Fruit fly (Drosophila melanogaster) whole organism, embryonic: ENCODE measurements around the gene Iru.

Source experiments
- ATbp ChIP-seq: fragments of 200-800 bp; sonication (Bioruptor generic); optimal IDR thresholded peaks from 2 replicates; lab custom pipeline; 2017; ENCODE audit warnings: missing biosample characterization, mild to moderate bottlenecking, missing genetic modification characterization, missing genetic modification reagents
- Abd-B ChIP-seq: fragments of 200-800 bp; sonication (Bioruptor generic); optimal IDR thresholded peaks from 2 replicates; lab custom pipeline; 2018; ENCODE audit warnings: missing biosample characterization, mild to moderate bottlenecking, missing genetic modification characterization, moderate library complexity
- BEAF-32 ChIP-seq: fragments of 200-800 bp; sonication (Bioruptor generic); optimal IDR thresholded peaks from 3 replicates; lab custom pipeline; 2017; ENCODE audit warnings: missing biosample characterization, missing genetic modification characterization, mild to moderate bottlenecking, moderate library complexity, missing genetic modification reagents
- C15 ChIP-seq: fragments of 200-800 bp; sonication (Bioruptor generic); IDR thresholded peaks from 3 replicates; pipeline ENCODE4 v1.3.6; 2022; ENCODE audit warnings: missing biosample characterization, missing genetic modification characterization
- CG10267 ChIP-seq: fragments of 200-800 bp; sonication (Bioruptor generic); optimal IDR thresholded peaks from 2 replicates; lab custom pipeline; 2018; ENCODE audit warnings: missing biosample characterization, mild to moderate bottlenecking, missing genetic modification characterization, moderate library complexity
- CG10431 ChIP-seq: fragments of 200-800 bp; sonication (Bioruptor generic); optimal IDR thresholded peaks from 3 replicates; lab custom pipeline; 2018; ENCODE audit warnings: missing biosample characterization, mild to moderate bottlenecking, missing genetic modification characterization
- CG10462 ChIP-seq: fragments of 200-800 bp; sonication (Bioruptor generic); optimal IDR thresholded peaks from 2 replicates; lab custom pipeline; 2016; ENCODE audit warnings: missing biosample characterization, missing genetic modification characterization
- CG11695 ChIP-seq: fragments of 200-800 bp; sonication (Bioruptor generic); IDR thresholded peaks from 3 replicates; pipeline ENCODE4 v1.3.6; 2022; ENCODE audit warnings: missing biosample characterization, missing genetic modification characterization
- CG12104 ChIP-seq: fragments of 200-800 bp; sonication (Bioruptor generic); optimal IDR thresholded peaks from 3 replicates; lab custom pipeline; 2016; ENCODE audit warnings: missing biosample characterization, missing genetic modification characterization
- CG12155 ChIP-seq: fragments of 200-800 bp; sonication (Bioruptor generic); optimal IDR thresholded peaks from 3 replicates; lab custom pipeline; 2016; ENCODE audit warnings: missing biosample characterization, missing genetic modification characterization
- CG13624 ChIP-seq: fragments of 200-800 bp; sonication (Bioruptor generic); optimal IDR thresholded peaks from 2 replicates; lab custom pipeline; 2016; ENCODE audit warnings: missing biosample characterization, missing genetic modification characterization
- CG13775 ChIP-seq: fragments of 200-800 bp; sonication (Bioruptor generic); optimal IDR thresholded peaks from 3 replicates; lab custom pipeline; 2017; ENCODE audit warnings: missing biosample characterization, mild to moderate bottlenecking, missing genetic modification characterization
- CG14667 ChIP-seq: fragments of 200-800 bp; sonication (Bioruptor generic); IDR thresholded peaks from 2 replicates; pipeline ENCODE4 v1.3.6; 2022; ENCODE audit warnings: missing biosample characterization, missing genetic modification characterization
- CG14860 ChIP-seq: fragments of 200-800 bp; sonication (Bioruptor generic); IDR thresholded peaks from 3 replicates; pipeline ENCODE4 v1.3.6; 2022; ENCODE audit warnings: missing biosample characterization, missing genetic modification characterization; ENCODE audit not compliant: partially characterized antibody
- CG15011 ChIP-seq: fragments of 200-800 bp; sonication (Bioruptor generic); optimal IDR thresholded peaks from 3 replicates; lab custom pipeline; 2018; ENCODE audit warnings: missing biosample characterization, mild to moderate bottlenecking, missing genetic modification characterization
- CG18262 ChIP-seq: fragments of 200-800 bp; optimal IDR thresholded peaks from 3 replicates; lab custom pipeline; 2019; ENCODE audit warnings: missing biosample characterization, mild to moderate bottlenecking, missing genetic modification characterization, moderate library complexity
- CG18619 ChIP-seq: fragments of 200-800 bp; sonication (Bioruptor generic); optimal IDR thresholded peaks from 3 replicates; lab custom pipeline; 2017; ENCODE audit warnings: missing biosample characterization, mild to moderate bottlenecking, missing genetic modification characterization
- CG18764 ChIP-seq: fragments of 200-800 bp; sonication (Bioruptor generic); optimal IDR thresholded peaks from 3 replicates; lab custom pipeline; 2016; ENCODE audit warnings: missing biosample characterization, missing genetic modification characterization
- CG2889 ChIP-seq: fragments of 200-800 bp; sonication (Bioruptor generic); IDR thresholded peaks from 3 replicates; pipeline ENCODE4 v1.3.6; 2022; ENCODE audit warnings: missing biosample characterization, missing genetic modification characterization
- CG31365 ChIP-seq: fragments of 200-800 bp; sonication (Bioruptor generic); optimal IDR thresholded peaks from 2 replicates; lab custom pipeline; 2018; ENCODE audit warnings: missing biosample characterization, mild to moderate bottlenecking, missing genetic modification characterization
- CG4707 ChIP-seq: fragments of 200-800 bp; sonication (Bioruptor generic); optimal IDR thresholded peaks from 2 replicates; lab custom pipeline; 2018; ENCODE audit warnings: missing biosample characterization, mild to moderate bottlenecking, missing genetic modification characterization, moderate library complexity
- CG6254 ChIP-seq: fragments of 200-800 bp; sonication (Bioruptor generic); optimal IDR thresholded peaks from 3 replicates; lab custom pipeline; 2017; ENCODE audit warnings: mild to moderate bottlenecking, missing biosample characterization, missing genetic modification reagents, missing genetic modification characterization
- CG7556 ChIP-seq: fragments of 200-800 bp; sonication (Bioruptor generic); optimal IDR thresholded peaks from 2 replicates; lab custom pipeline; 2017; ENCODE audit warnings: missing biosample characterization, mild to moderate bottlenecking, missing genetic modification characterization
- CG8281 ChIP-seq: fragments of 200-800 bp; sonication (Bioruptor generic); optimal IDR thresholded peaks from 2 replicates; lab custom pipeline; 2018; ENCODE audit warnings: missing biosample characterization, mild to moderate bottlenecking, missing genetic modification characterization, moderate library complexity
- CTCF ChIP-seq: fragments of 200-800 bp; sonication (Bioruptor generic); optimal IDR thresholded peaks from 2 replicates; lab custom pipeline; 2017; ENCODE audit warnings: missing biosample characterization, mild to moderate bottlenecking, missing genetic modification characterization, moderate library complexity
- Fer1 ChIP-seq: fragments of 200-800 bp; sonication (Bioruptor generic); optimal IDR thresholded peaks from 2 replicates; lab custom pipeline; 2017; ENCODE audit warnings: missing biosample characterization, mild to moderate bottlenecking, missing genetic modification characterization
- Hr3 ChIP-seq: fragments of 200-800 bp; sonication (Bioruptor generic); optimal IDR thresholded peaks from 3 replicates; lab custom pipeline; 2016; ENCODE audit warnings: missing biosample characterization, missing genetic modification characterization
- Kr ChIP-seq: fragments of 200-800 bp; sonication (Bioruptor generic); optimal IDR thresholded peaks from 2 replicates; lab custom pipeline; 2017; ENCODE audit warnings: missing biosample characterization, mild to moderate bottlenecking, missing genetic modification characterization
- Med ChIP-seq: fragments of 200-800 bp; sonication (Bioruptor generic); peaks from one replicate; lab custom pipeline; 2016; ENCODE audit warnings: missing biosample characterization, missing genetic modification characterization, mild to moderate bottlenecking, inconsistent platforms, moderate library complexity
- NfI ChIP-seq: fragments of 200-800 bp; sonication (Bioruptor generic); optimal IDR thresholded peaks from 3 replicates; lab custom pipeline; 2018; ENCODE audit warnings: missing biosample characterization, mild to moderate bottlenecking, missing genetic modification characterization, moderate library complexity
- Trl ChIP-seq, 3 experiments: fragments of >200 bp in 2 of 3; fragments of 200-800 bp in 1 of 3; sonication (Bioruptor generic) in 1 of 3; optimal IDR thresholded peaks; 2 replicates in 1 of 3; 3 replicates in 2 of 3; lab custom pipeline; 2016 to 2017; ENCODE audit warnings: missing biosample characterization in 1 of 3, missing genetic modification characterization in 1 of 3
- ap ChIP-seq: fragments of 200-800 bp; sonication (Bioruptor generic); IDR thresholded peaks from 2 replicates; pipeline ENCODE4 v1.3.6; 2022; ENCODE audit warnings: missing biosample characterization, missing genetic modification characterization
- az2 ChIP-seq: fragments of 200-800 bp; sonication (Bioruptor generic); optimal IDR thresholded peaks from 3 replicates; lab custom pipeline; 2016; ENCODE audit warnings: missing biosample characterization, missing genetic modification characterization
- bsh ChIP-seq, 2 experiments: fragments of 200-800 bp; sonication (Bioruptor generic); optimal IDR thresholded peaks; 2 replicates each; lab custom pipeline; 2017 to 2018; ENCODE audit warnings: mild to moderate bottlenecking in 2 of 2, missing biosample characterization in 2 of 2, missing genetic modification characterization in 2 of 2, moderate library complexity in 1 of 2
- cg ChIP-seq: fragments of 200-800 bp; sonication (Bioruptor generic); optimal IDR thresholded peaks from 3 replicates; lab custom pipeline; 2019; ENCODE audit warnings: missing biosample characterization, mild to moderate bottlenecking, missing genetic modification characterization, moderate library complexity
- crc ChIP-seq: fragments of 200-800 bp; sonication (Bioruptor generic); optimal IDR thresholded peaks from 2 replicates; lab custom pipeline; 2016; ENCODE audit warnings: missing biosample characterization, missing genetic modification characterization
- dm ChIP-seq: fragments of 200-800 bp; sonication (Bioruptor generic); optimal IDR thresholded peaks from 3 replicates; lab custom pipeline; 2016; ENCODE audit warnings: missing biosample characterization, missing genetic modification characterization
- dpn ChIP-seq, 2 experiments: fragments of 200-800 bp; sonication (Bioruptor generic); optimal IDR thresholded peaks; 3 replicates each; lab custom pipeline; 2016; ENCODE audit warnings: missing biosample characterization in 2 of 2, missing genetic modification characterization in 2 of 2
- ftz-f1 ChIP-seq: fragments of 200-800 bp; sonication (Bioruptor generic); optimal IDR thresholded peaks from 2 replicates; lab custom pipeline; 2016; ENCODE audit warnings: missing biosample characterization, missing genetic modification characterization
- insv ChIP-seq, 2 experiments: fragments of 200-800 bp; sonication (Bioruptor generic); optimal IDR thresholded peaks; 3 replicates each; lab custom pipeline; 2016 to 2018; ENCODE audit warnings: missing biosample characterization in 2 of 2, missing genetic modification characterization in 2 of 2
- lab ChIP-seq: fragments of 200-800 bp; sonication (Bioruptor generic); optimal IDR thresholded peaks from 3 replicates; lab custom pipeline; 2017; ENCODE audit warnings: missing biosample characterization, missing genetic modification characterization, mild to moderate bottlenecking, moderate library complexity, missing genetic modification reagents
- lilli ChIP-seq: fragments of 200-800 bp; sonication (Bioruptor generic); optimal IDR thresholded peaks from 3 replicates; lab custom pipeline; 2016; ENCODE audit warnings: missing biosample characterization, missing genetic modification characterization
- nerfin-1 ChIP-seq: fragments of 200-800 bp; sonication (Bioruptor generic); optimal IDR thresholded peaks from 3 replicates; lab custom pipeline; 2019; ENCODE audit warnings: missing biosample characterization, mild to moderate bottlenecking, missing genetic modification characterization, moderate library complexity
- nmo ChIP-seq: fragments of 200-800 bp; sonication (Bioruptor generic); optimal IDR thresholded peaks from 2 replicates; lab custom pipeline; 2018; ENCODE audit warnings: missing biosample characterization, mild to moderate bottlenecking, missing genetic modification characterization, moderate library complexity
- org-1 ChIP-seq: fragments of 200-800 bp; sonication (Bioruptor generic); optimal IDR thresholded peaks from 2 replicates; lab custom pipeline; 2017; ENCODE audit warnings: missing biosample characterization, missing genetic modification characterization
- pb ChIP-seq: fragments of 200-800 bp; sonication (Bioruptor generic); optimal IDR thresholded peaks from 3 replicates; lab custom pipeline; 2016; ENCODE audit warnings: missing biosample characterization, missing genetic modification characterization
- salm ChIP-seq: fragments of 200-800 bp; sonication (Bioruptor generic); optimal IDR thresholded peaks from 2 replicates; lab custom pipeline; 2018; ENCODE audit warnings: missing biosample characterization, mild to moderate bottlenecking, missing genetic modification characterization
- sug ChIP-seq: fragments of 200-800 bp; optimal IDR thresholded peaks from 2 replicates; lab custom pipeline; 2019; ENCODE audit warnings: missing biosample characterization, mild to moderate bottlenecking, missing genetic modification characterization, moderate library complexity

Iru gene

dm6 chr3R:9047561-9048465 lies 41.6 kb downstream of the Iru start, which contains the start of gene Rel (continued):
- peak; percentile 28 for TF ChIP-seq CG8281 (tag; lab: Kevin White, UChicago)
- TF ChIP-seq CG7556 = peak; percentile 73
- peak; percentile 17 for TF ChIP-seq ATbp (GFP tag; lab: Kevin White, UChicago)
- TF ChIP-seq sug (tag; lab: Kevin White, UChicago) = peak; percentile 78
- peak; percentile 70 for TF ChIP-seq CG18619 (GFP tag; lab: Kevin White, UChicago)
- TF ChIP-seq NfI = peak; percentile 46
- TF ChIP-seq org-1 (GFP tag; lab: Kevin White, UChicago) = peak; percentile 22
- TF ChIP-seq CTCF (GFP tag; lab: Kevin White, UChicago) = peak; percentile 51
- peak; percentile 75 for TF ChIP-seq cg (GFP tag; lab: Kevin White, UChicago)
- TF ChIP-seq nerfin-1 (tag; lab: Kevin White, UChicago) = peak; percentile 55
- TF ChIP-seq Kr (GFP tag; lab: Kevin White, UChicago) = no peak
- TF ChIP-seq pb = peak; percentile 34
- TF ChIP-seq crc (GFP tag; lab: Kevin White, UChicago) = no peak
- peak; percentile 81 for TF ChIP-seq CG13624 (GFP tag; lab: Kevin White, UChicago)
- peak; percentile 41 for TF ChIP-seq Fer1
- TF ChIP-seq CG2889 = no peak
- peak; percentile 53 for TF ChIP-seq CG12155 (GFP tag; lab: Kevin White, UChicago)
- TF ChIP-seq CG6254 (GFP tag; lab: Kevin White, UChicago) = peak; percentile 47
- peak; percentile 72 for TF ChIP-seq BEAF-32 (GFP tag; lab: Kevin White, UChicago)
- TF ChIP-seq CG14860 (GFP tag; lab: Robert Waterston, UW) = no peak
- TF ChIP-seq CG10431 = peak; percentile 41
- peak; percentile 87 for TF ChIP-seq nmo (GFP tag; lab: Kevin White, UChicago)
- peak; percentile 68 for TF ChIP-seq lab
- TF ChIP-seq C15 = no peak
- TF ChIP-seq CG11695 (GFP tag; lab: Robert Waterston, UW) = no peak
- no peak for TF ChIP-seq CG15011 (GFP tag; lab: Kevin White, UChicago)
- peak in 1 of 2 experiments; percentile 62 for TF ChIP-seq bsh (GFP tag; optimal IDR thresholded peaks at IDR 0.05; lab: Kevin White, UChicago)
- peak; percentile 55 for TF ChIP-seq lilli (GFP tag; lab: Kevin White, UChicago)
- peak; percentile 8 for TF ChIP-seq dm (GFP tag; lab: Kevin White, UChicago)
- TF ChIP-seq Trl (optimal IDR thresholded peaks at IDR 0.05; lab: Kevin White, UChicago) = peak in 1 of 2 experiments; percentile 4
- TF ChIP-seq Trl (GFP tag; optimal IDR thresholded peaks at IDR 0.05; lab: Kevin White, UChicago) = no peak
- peak; percentile 54 for TF ChIP-seq salm (tag; lab: Kevin White, UChicago)
- peak; percentile 25 for TF ChIP-seq CG18764 (GFP tag; lab: Kevin White, UChicago)
- peak; percentile 5 for TF ChIP-seq CG10462 (GFP tag; lab: Kevin White, UChicago)
- no peak for TF ChIP-seq CG4707
- TF ChIP-seq dpn (GFP tag; optimal IDR thresholded peaks at IDR 0.05; lab: Kevin White, UChicago) = peak in 1 of 2 experiments; percentile 62
- peak; percentile 75 for TF ChIP-seq Hr3 (GFP tag; lab: Kevin White, UChicago)
- TF ChIP-seq az2 (GFP tag; lab: Kevin White, UChicago) = peak; percentile 63
- TF ChIP-seq insv (GFP tag; optimal IDR thresholded peaks at IDR 0.05; lab: Kevin White, UChicago) = peak in 1 of 2 experiments; percentile 35
- TF ChIP-seq ap = no peak
- TF ChIP-seq Med (GFP tag; lab: Kevin White, UChicago) = peak; percentile 88
- peak; percentile 88 for TF ChIP-seq CG18262 (tag; lab: Kevin White, UChicago)
- TF ChIP-seq ftz-f1 (GFP tag; lab: Kevin White, UChicago) = peak; percentile 56
- peak; percentile 76 for TF ChIP-seq CG13775
- TF ChIP-seq CG31365 (tag; lab: Kevin White, UChicago) = peak; percentile 11
- peak; percentile 74 for TF ChIP-seq CG10267 (tag; lab: Kevin White, UChicago)
- no peak for TF ChIP-seq CG14667 (GFP tag; lab: Robert Waterston, UW)
- TF ChIP-seq Abd-B (GFP tag; lab: Kevin White, UChicago) = peak; percentile 58
- peak; percentile 66 for TF ChIP-seq CG12104 (GFP tag; lab: Kevin White, UChicago)
